Worm (Caenorhabditis elegans) whole organism, L1 larva: Measurements from ENCODE around the gene fbxb-117.

Source experiments
- C04F5.9 ChIP-seq: sonication (generic microtip); optimal IDR thresholded peaks from 2 replicates; lab custom pipeline; 2016; ENCODE audit warnings: missing genetic modification characterization, missing compliant biosample characterization
- C34B4.2 ChIP-seq: sonication (generic microtip); optimal IDR thresholded peaks from 2 replicates; lab custom pipeline; 2017; ENCODE audit warnings: mild to moderate bottlenecking, missing genetic modification characterization, missing compliant biosample characterization
- F16B12.6 ChIP-seq: fragments of 150-350 bp; optimal IDR thresholded peaks from 2 replicates; lab custom pipeline; 2014; ENCODE audit warnings: missing biosample characterization, missing genetic modification characterization
- alr-1 ChIP-seq: fragments of 200-800 bp; sonication (Bioruptor generic); optimal IDR thresholded peaks from 2 replicates; lab custom pipeline; 2018; ENCODE audit warnings: borderline replicate concordance, mild to moderate bottlenecking, missing genetic modification characterization, missing compliant biosample characterization
- aly-2 ChIP-seq: fragments of 150-350 bp; optimal IDR thresholded peaks from 2 replicates; lab custom pipeline; 2014; ENCODE audit warnings: missing biosample characterization, missing genetic modification characterization
- blmp-1 ChIP-seq: fragments of 150-350 bp; optimal IDR thresholded peaks from 2 replicates; lab custom pipeline; 2014; ENCODE audit warnings: missing biosample characterization, missing genetic modification characterization
- ceh-8 ChIP-seq: fragments of 200-800 bp; sonication (Bioruptor generic); optimal IDR thresholded peaks from 2 replicates; lab custom pipeline; 2018; ENCODE audit warnings: mild to moderate bottlenecking, missing genetic modification characterization, moderate library complexity, missing compliant biosample characterization
- ces-1 ChIP-seq: fragments of 150-350 bp; optimal IDR thresholded peaks from 2 replicates; lab custom pipeline; 2014; ENCODE audit warnings: missing biosample characterization, missing genetic modification reagents, missing genetic modification characterization
- efl-1 ChIP-seq, 4 experiments: fragments of 150-350 bp; optimal IDR thresholded peaks in 3 of 4; peaks in 1 of 4; 1 replicate in 1 of 4; 2 replicates in 3 of 4; lab custom pipeline; 2014; ENCODE audit warnings: missing biosample characterization in 2 of 4, missing genetic modification characterization in 2 of 4, missing genetic modification reagents in 2 of 4
- egl-13 ChIP-seq: sonication (generic microtip); optimal IDR thresholded peaks from 2 replicates; lab custom pipeline; 2016; ENCODE audit warnings: missing genotype, missing genetic modification reagents, missing genetic modification characterization, missing compliant biosample characterization
- egl-27 ChIP-seq, 2 experiments: fragments of 150-350 bp in 1 of 2; sonication (generic microtip); optimal IDR thresholded peaks; 3 replicates each; lab custom pipeline; 2017 to 2018; ENCODE audit warnings: missing biosample characterization in 2 of 2, missing genetic modification characterization in 2 of 2, missing genetic modification reagents in 2 of 2
- ets-5 ChIP-seq: fragments of 200-800 bp; sonication (Bioruptor generic); IDR thresholded peaks from 2 replicates; pipeline ENCODE4 v1.3.6; 2022; ENCODE audit warnings: missing genetic modification characterization, missing compliant biosample characterization
- hlh-17 ChIP-seq: fragments of 200-800 bp; sonication (Bioruptor generic); optimal IDR thresholded peaks from 2 replicates; lab custom pipeline; 2018; ENCODE audit warnings: missing genetic modification characterization, mild to moderate bottlenecking, missing compliant biosample characterization, moderate library complexity, borderline replicate concordance
- hlh-4 ChIP-seq: sonication (generic microtip); optimal IDR thresholded peaks from 2 replicates; lab custom pipeline; 2016; ENCODE audit warnings: mild to moderate bottlenecking, missing genetic modification characterization, missing compliant biosample characterization
- hpl-2 ChIP-seq: fragments of 150-350 bp; optimal IDR thresholded peaks from 2 replicates; lab custom pipeline; 2014; ENCODE audit warnings: missing biosample characterization, missing genetic modification reagents, missing genetic modification characterization
- isw-1 ChIP-seq: fragments of 200-800 bp; sonication (Bioruptor generic); IDR thresholded peaks from 2 replicates; pipeline ENCODE4 v1.3.6; 2022; ENCODE audit warnings: missing genetic modification characterization, missing compliant biosample characterization
- jun-1 ChIP-seq: fragments of 150-350 bp; optimal IDR thresholded peaks from 2 replicates; lab custom pipeline; 2014; ENCODE audit warnings: missing biosample characterization, missing genetic modification reagents, missing genetic modification characterization
- lin-39 ChIP-seq: fragments of 150-350 bp; optimal IDR thresholded peaks from 2 replicates; lab custom pipeline; 2014; ENCODE audit warnings: missing biosample characterization, missing genetic modification reagents, missing genetic modification characterization
- lir-3 ChIP-seq: sonication (generic microtip); optimal IDR thresholded peaks from 2 replicates; lab custom pipeline; 2016; ENCODE audit warnings: mild to moderate bottlenecking, missing genetic modification characterization, moderate library complexity, missing compliant biosample characterization; ENCODE audit not compliant: poor library complexity
- mdl-1 ChIP-seq, 2 experiments: fragments of 150-350 bp; optimal IDR thresholded peaks; 2 replicates each; lab custom pipeline; 2014 to 2017; ENCODE audit warnings: missing biosample characterization in 2 of 2, missing genetic modification characterization in 2 of 2, inconsistent platforms in 1 of 2
- nhr-11 ChIP-seq: fragments of 150-350 bp; optimal IDR thresholded peaks from 2 replicates; lab custom pipeline; 2014; ENCODE audit warnings: missing biosample characterization, missing genetic modification characterization
- nhr-12 ChIP-seq: sonication (generic microtip); optimal IDR thresholded peaks from 2 replicates; lab custom pipeline; 2017; ENCODE audit warnings: missing biosample characterization, missing genetic modification characterization
- nhr-19 ChIP-seq: fragments of 200-800 bp; sonication (Bioruptor generic); conservative IDR thresholded peaks from 2 replicates; pipeline ENCODE4 v1.3.6; 2022; ENCODE audit warnings: missing genetic modification characterization, missing compliant biosample characterization
- nhr-20 ChIP-seq: sonication (generic microtip); optimal IDR thresholded peaks from 2 replicates; lab custom pipeline; 2016; ENCODE audit warnings: mild to moderate bottlenecking, missing genetic modification characterization, missing compliant biosample characterization
- nhr-47 ChIP-seq: sonication (generic microtip); optimal IDR thresholded peaks from 2 replicates; lab custom pipeline; 2016; ENCODE audit warnings: mild to moderate bottlenecking, missing genetic modification characterization, moderate library complexity, missing compliant biosample characterization
- pag-3 ChIP-seq: sonication (generic microtip); optimal IDR thresholded peaks from 2 replicates; lab custom pipeline; 2017; ENCODE audit warnings: missing genetic modification characterization, mild to moderate bottlenecking, missing compliant biosample characterization, antibody characterized with exemption, borderline replicate concordance; ENCODE audit not compliant: insufficient read depth
- pax-3 ChIP-seq: fragments of 200-800 bp; sonication (Bioruptor generic); optimal IDR thresholded peaks from 2 replicates; lab custom pipeline; 2018; ENCODE audit warnings: mild to moderate bottlenecking, missing genetic modification characterization, moderate library complexity, missing compliant biosample characterization
- pqm-1 ChIP-seq: sonication (generic microtip); optimal IDR thresholded peaks from 3 replicates; lab custom pipeline; 2017; ENCODE audit warnings: missing biosample characterization, missing genetic modification characterization
- rnt-1 ChIP-seq: sonication (generic microtip); optimal IDR thresholded peaks from 2 replicates; lab custom pipeline; 2016; ENCODE audit warnings: mild to moderate bottlenecking, missing genetic modification characterization, moderate library complexity, missing compliant biosample characterization
- sox-4 ChIP-seq: sonication (generic microtip); optimal IDR thresholded peaks from 2 replicates; lab custom pipeline; 2016; ENCODE audit warnings: missing genetic modification characterization, missing compliant biosample characterization
- sptf-1 ChIP-seq: fragments of 150-350 bp; optimal IDR thresholded peaks from 2 replicates; lab custom pipeline; 2014; ENCODE audit warnings: missing biosample characterization, missing genetic modification characterization
- unc-30 ChIP-seq: sonication (generic microtip); optimal IDR thresholded peaks from 2 replicates; lab custom pipeline; 2017; ENCODE audit warnings: missing biosample characterization, missing genetic modification characterization
- unc-98 ChIP-seq: fragments of 200-800 bp; sonication (Bioruptor generic); IDR thresholded peaks from 2 replicates; pipeline ENCODE4 v1.3.6; 2022; ENCODE audit warnings: missing genetic modification characterization, missing compliant biosample characterization
- vab-15 ChIP-seq: sonication (generic microtip); optimal IDR thresholded peaks from 2 replicates; lab custom pipeline; 2017; ENCODE audit warnings: missing genotype, mild to moderate bottlenecking, missing genetic modification characterization, missing compliant biosample characterization
- xbp-1 ChIP-seq: sonication (generic microtip); optimal IDR thresholded peaks from 2 replicates; lab custom pipeline; 2016; ENCODE audit warnings: missing genetic modification characterization, missing compliant biosample characterization
- zip-4 ChIP-seq: fragments of 200-800 bp; sonication (Bioruptor generic); optimal IDR thresholded peaks from 2 replicates; lab custom pipeline; 2018; ENCODE audit warnings: mild to moderate bottlenecking, missing genetic modification characterization, moderate library complexity, missing compliant biosample characterization

fbxb-117 gene

ce11 chrV:19279888-19280287, 2.5 kb upstream of the fbxb-117 start, which contains the start of gene F21D9.8:
Gene F21D9.8 (minus strand): TSS chrV:19279988.
- TF ChIP-seq nhr-20 (no peak), nhr-12 (tag; lab: Kevin White, UChicago) (no peak), aly-2 (tag; lab: Kevin White, UChicago) (no peak), lir-3 (tag; lab: Kevin White, UChicago) (no peak), hlh-17 (no peak), hpl-2 (GFP tag; lab: Kevin White, UChicago) (no peak), vab-15 (tag; lab: Kevin White, UChicago) (no peak), ces-1 (GFP tag; lab: Kevin White, UChicago) (no peak), jun-1 (tag; lab: Kevin White, UChicago) (no peak), egl-13 (tag; lab: Kevin White, UChicago) (no peak), F16B12.6 (tag; lab: Kevin White, UChicago) (no peak), mdl-1 (tag; optimal IDR thresholded peaks at IDR 0.05; lab: Kevin White, UChicago) (no peak)

- TF ChIP-seq alr-1 (tag; lab: Kevin White, UChicago): no peak
- no peak for TF ChIP-seq sox-4 (tag; lab: Kevin White, UChicago)
- TF ChIP-seq pqm-1: no peak
- TF ChIP-seq sptf-1 (tag; lab: Kevin White, UChicago): no peak
- TF ChIP-seq lir-3 (tag; lab: Kevin White, UChicago): no peak
- no peak for TF ChIP-seq ets-5 (GFP tag; lab: Robert Waterston, UW)
- no peak for TF ChIP-seq hlh-4 (tag; lab: Kevin White, UChicago)
- no peak for TF ChIP-seq pax-3 (tag; lab: Kevin White, UChicago)
- no peak for TF ChIP-seq hlh-17
Measured at ce11 chrV:19285921-19286320, 3.5 kb downstream of the fbxb-117 start.

ce11 chrV:19288073-19288805, 5.8 kb downstream of the fbxb-117 start, which contains the start of the genes F55C9.3 and fbxb-57:
Gene F55C9.3 (minus strand): TSS chrV:19288173.
Gene fbxb-57 (plus strand): TSS chrV:19288755.
- no peak for TF ChIP-seq efl-1 (optimal IDR thresholded peaks at IDR 0.05; lab: Kevin White, UChicago)
- TF ChIP-seq efl-1 (GFP tag; optimal IDR thresholded peaks at IDR 0.05 in 1 of 2; lab: Kevin White, UChicago): no peak
- no peak for TF ChIP-seq lin-39 (tag; lab: Kevin White, UChicago)
- TF ChIP-seq C04F5.9 (tag; lab: Kevin White, UChicago): no peak
- no peak for TF ChIP-seq nhr-47 (tag; lab: Kevin White, UChicago)
- no peak for TF ChIP-seq hlh-17
- TF ChIP-seq pag-3 (tag; lab: Kevin White, UChicago): no peak
- no peak for TF ChIP-seq zip-4 (GFP tag; lab: Kevin White, UChicago)
- no peak for TF ChIP-seq nhr-19 (GFP tag; lab: Robert Waterston, UW)
- TF ChIP-seq nhr-11 (tag; lab: Kevin White, UChicago): no peak
- TF ChIP-seq rnt-1: no peak
- TF ChIP-seq jun-1 (tag; lab: Kevin White, UChicago): no peak
- TF ChIP-seq ceh-8 (GFP tag; lab: Kevin White, UChicago): no peak
- no peak for TF ChIP-seq C34B4.2 (tag; lab: Kevin White, UChicago)
- no peak for TF ChIP-seq blmp-1 (tag; lab: Kevin White, UChicago)
- TF ChIP-seq unc-30: no peak
- no peak for TF ChIP-seq xbp-1 (tag; lab: Kevin White, UChicago)
- TF ChIP-seq vab-15 (tag; lab: Kevin White, UChicago): no peak
- no peak for TF ChIP-seq isw-1 (GFP tag; lab: Robert Waterston, UW)
- TF ChIP-seq egl-27 (tag; optimal IDR thresholded peaks at IDR 0.05; lab: Kevin White, UChicago): no peak
- no peak for TF ChIP-seq unc-98
